Worm (Caenorhabditis elegans) whole organism, mixed stage, embryonic: ENCODE data around the gene nhr-129.

Experiments used
- ces-1 ChIP-seq: fragments of 150-350 bp; optimal IDR thresholded peaks from 2 replicates; lab custom pipeline; 2014; ENCODE audit warnings: missing biosample characterization, missing genetic modification reagents, missing genetic modification characterization
- cnd-1 ChIP-seq: fragments of 200-800 bp; sonication (Bioruptor generic); optimal IDR thresholded peaks from 2 replicates; lab custom pipeline; 2018; ENCODE audit warnings: mild to moderate bottlenecking, missing genetic modification characterization, missing compliant biosample characterization
- elt-3 ChIP-seq: fragments of 150-350 bp; optimal IDR thresholded peaks from 2 replicates; lab custom pipeline; 2014; ENCODE audit warnings: missing biosample characterization, missing genetic modification characterization
- hlh-1 ChIP-seq: fragments of 150-350 bp; optimal IDR thresholded peaks from 2 replicates; lab custom pipeline; 2014; ENCODE audit warnings: missing biosample characterization, missing genetic modification reagents, missing genetic modification characterization
- lin-32 ChIP-seq: fragments of 200-800 bp; sonication (Bioruptor generic); optimal IDR thresholded peaks from 2 replicates; lab custom pipeline; 2018; ENCODE audit warnings: mild to moderate bottlenecking, missing genetic modification characterization, missing compliant biosample characterization
- nhr-237 ChIP-seq: fragments of 150-350 bp; optimal IDR thresholded peaks from 2 replicates; lab custom pipeline; 2014; ENCODE audit warnings: missing biosample characterization, missing genetic modification characterization
- sptf-1 ChIP-seq: sonication (generic microtip); optimal IDR thresholded peaks from 2 replicates; lab custom pipeline; 2017; ENCODE audit warnings: mild to moderate bottlenecking, missing genetic modification characterization, moderate library complexity, missing compliant biosample characterization
- unc-62 ChIP-seq: fragments of 150-350 bp; optimal IDR thresholded peaks from 2 replicates; lab custom pipeline; 2014; ENCODE audit warnings: missing biosample characterization, missing genetic modification reagents, missing genetic modification characterization

nhr-129 gene

DNA sequence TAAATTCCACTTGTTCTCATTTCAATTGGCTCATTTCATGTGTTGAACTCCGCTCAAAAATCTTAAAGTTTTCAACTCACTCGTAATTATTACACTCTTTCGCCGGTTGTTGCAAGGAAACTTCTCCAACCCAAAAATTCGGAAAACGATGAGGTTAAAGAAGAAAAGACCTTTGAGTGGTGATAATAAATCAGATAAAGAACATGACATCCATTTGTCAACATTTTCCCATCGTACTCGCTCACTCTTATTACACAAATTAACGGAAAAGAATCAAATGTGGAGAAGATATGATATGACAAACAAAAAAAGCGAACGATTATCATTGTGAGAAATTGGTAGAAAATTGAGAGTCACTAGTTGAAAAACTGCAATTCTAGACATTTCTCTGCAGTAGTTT is 45.5 kb downstream of the nhr-129 start:
- peak; percentile 59 for TF ChIP-seq unc-62 (GFP tag; lab: Kevin White, UChicago)
- TF ChIP-seq hlh-1 (tag; lab: Kevin White, UChicago), result no peak

DNA sequence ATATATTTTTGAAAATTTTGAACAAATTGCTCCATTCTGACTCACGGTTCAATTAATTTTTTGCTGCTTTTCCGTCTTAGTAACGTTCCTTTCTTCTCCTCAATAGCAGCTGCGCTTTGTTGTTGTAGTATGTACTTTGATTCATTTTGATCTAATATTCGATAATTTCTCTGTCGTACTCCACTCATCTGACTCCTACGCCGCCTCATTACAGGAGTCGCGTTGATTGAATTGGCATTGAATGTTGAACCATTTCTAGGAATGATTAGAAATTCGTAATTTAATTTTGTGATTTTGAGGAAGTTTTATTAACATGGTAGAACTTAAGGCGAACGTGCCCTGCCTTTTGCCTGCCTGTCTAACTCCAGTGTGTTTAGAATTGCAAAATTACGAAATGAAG is 47.9 kb downstream of the nhr-129 start:
- TF ChIP-seq cnd-1 (tag; lab: Kevin White, UChicago) (no peak), ces-1 (GFP tag; lab: Kevin White, UChicago) (peak; percentile 71)

DNA sequence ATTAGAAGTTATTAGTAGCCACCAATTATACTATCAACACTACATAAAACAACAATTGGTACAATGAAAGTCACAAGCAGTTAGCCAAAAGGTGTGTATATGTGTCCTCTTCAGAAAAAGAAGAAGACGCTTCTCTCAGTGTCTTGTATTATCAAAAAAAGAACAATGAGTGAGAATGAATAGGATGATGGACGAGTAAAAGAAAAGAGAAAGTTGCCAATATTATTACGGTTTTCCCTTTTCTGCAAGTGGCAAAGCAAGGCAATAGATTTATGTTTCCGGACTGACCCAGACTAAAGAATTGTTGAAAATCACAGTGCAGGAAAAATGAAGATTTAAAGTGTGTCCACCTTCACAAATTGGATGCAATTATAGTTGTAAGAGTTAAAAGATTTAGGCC is 50.4 kb downstream of the nhr-129 start:
- TF ChIP-seq lin-32 (no peak), elt-3 (tag; lab: Kevin White, UChicago) (no peak), nhr-237 (tag; lab: Kevin White, UChicago) (no peak), sptf-1 (tag; lab: Kevin White, UChicago) (no peak)
